Worm (Caenorhabditis elegans) whole organism, mixed stage, embryonic: ENCODE data around the gene fbxa-53.

Source experiments
- bed-3 ChIP-seq: fragments of 200-800 bp; sonication (Bioruptor generic); optimal IDR thresholded peaks from 3 replicates; lab custom pipeline; 2018; ENCODE audit warnings: mild to moderate bottlenecking, missing genetic modification characterization, moderate library complexity, missing compliant biosample characterization
- blmp-1 ChIP-seq: fragments of 150-350 bp; optimal IDR thresholded peaks from 2 replicates; lab custom pipeline; 2014; ENCODE audit warnings: missing biosample characterization, missing genetic modification characterization
- cnd-1 ChIP-seq: fragments of 200-800 bp; sonication (Bioruptor generic); optimal IDR thresholded peaks from 2 replicates; lab custom pipeline; 2018; ENCODE audit warnings: mild to moderate bottlenecking, missing genetic modification characterization, missing compliant biosample characterization
- elt-1 ChIP-seq: sonication (generic microtip); optimal IDR thresholded peaks from 2 replicates; lab custom pipeline; 2017; ENCODE audit warnings: missing genetic modification characterization, mild to moderate bottlenecking, missing compliant biosample characterization, antibody characterized with exemption, moderate library complexity, borderline replicate concordance; ENCODE audit not compliant: insufficient read depth
- ham-2 ChIP-seq: fragments of 200-800 bp; sonication (Bioruptor generic); optimal IDR thresholded peaks from 2 replicates; lab custom pipeline; 2018; ENCODE audit warnings: mild to moderate bottlenecking, missing genetic modification characterization, missing compliant biosample characterization
- lin-13 ChIP-seq: fragments of 150-350 bp; optimal IDR thresholded peaks from 2 replicates; lab custom pipeline; 2014; ENCODE audit warnings: missing biosample characterization, missing genetic modification characterization
- nhr-12 ChIP-seq: fragments of 150-350 bp; optimal IDR thresholded peaks from 2 replicates; lab custom pipeline; 2014; ENCODE audit warnings: missing biosample characterization, missing genetic modification characterization
- nhr-28 ChIP-seq: fragments of 150-350 bp; optimal IDR thresholded peaks from 2 replicates; lab custom pipeline; 2014; ENCODE audit warnings: missing biosample characterization, missing genetic modification characterization
- nhr-76 ChIP-seq: sonication (generic microtip); optimal IDR thresholded peaks from 2 replicates; lab custom pipeline; 2017; ENCODE audit warnings: missing biosample characterization, missing genetic modification characterization
- pha-4 ChIP-seq: fragments of 150-350 bp; optimal IDR thresholded peaks from 2 replicates; lab custom pipeline; 2018; ENCODE audit warnings: missing biosample characterization, missing genetic modification reagents, missing genetic modification characterization
- snpc-4 ChIP-seq: fragments of 150-350 bp; optimal IDR thresholded peaks from 2 replicates; lab custom pipeline; 2014; ENCODE audit warnings: missing biosample characterization, missing genetic modification characterization
- ztf-11 ChIP-seq: fragments of 150-350 bp; optimal IDR thresholded peaks from 2 replicates; lab custom pipeline; 2014; ENCODE audit warnings: missing biosample characterization, missing genetic modification characterization

DNA sequence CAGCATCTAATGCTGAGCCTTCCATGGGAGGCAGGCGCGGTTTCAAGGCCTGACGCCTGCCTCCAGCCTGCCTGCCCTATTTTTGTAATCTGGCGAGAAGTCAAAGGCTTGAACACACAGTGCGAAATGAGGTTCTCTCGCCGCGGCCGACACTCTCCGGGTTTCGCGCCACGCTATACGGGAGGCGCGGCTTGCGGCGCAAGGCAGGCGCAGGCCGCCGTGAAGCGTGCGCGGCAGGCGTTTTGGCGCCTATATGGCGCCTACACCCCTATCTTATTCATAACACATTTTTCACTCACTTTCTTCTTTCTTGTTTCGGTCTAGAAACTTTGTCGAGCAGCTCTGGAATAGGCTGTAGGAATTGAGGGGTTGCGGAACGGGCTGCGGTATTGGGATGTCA, 15.3 kb downstream of the fbxa-53 start:
- TF ChIP-seq ham-2 (GFP tag; lab: Kevin White, UChicago) (no peak), nhr-28 (no peak), pha-4 (tag; lab: Kevin White, UChicago) (no peak), cnd-1 (tag; lab: Kevin White, UChicago) (no peak), snpc-4 (no peak), ztf-11 (tag; lab: Kevin White, UChicago) (no peak), nhr-12 (tag; lab: Kevin White, UChicago) (no peak), bed-3 (GFP tag; lab: Kevin White, UChicago) (no peak), nhr-76 (tag; lab: Kevin White, UChicago) (no peak), elt-1 (tag; lab: Kevin White, UChicago) (no peak), blmp-1 (tag; lab: Kevin White, UChicago) (no peak), lin-13 (no peak)
